Worm (Caenorhabditis elegans) whole organism, L2 larva: Measurements from ENCODE around the gene Y54G11A.19.
A peak's percentile ranks its signal among the peaks of the same experiment; 100 is the strongest.

Experiments
- ZK546.5 ChIP-seq: sonication (generic microtip); optimal IDR thresholded peaks from 2 replicates; lab custom pipeline; 2017; ENCODE audit warnings: missing biosample characterization, missing genetic modification characterization
- dmd-4 ChIP-seq: sonication (generic microtip); optimal IDR thresholded peaks from 2 replicates; lab custom pipeline; 2017; ENCODE audit warnings: missing biosample characterization, missing genetic modification characterization
- elt-3 ChIP-seq: sonication (generic microtip); optimal IDR thresholded peaks from 2 replicates; lab custom pipeline; 2017; ENCODE audit warnings: missing biosample characterization, missing genetic modification characterization
- mdl-1 ChIP-seq, 2 experiments: fragments of 150-350 bp in 1 of 2; sonication (generic microtip) in 1 of 2; optimal IDR thresholded peaks; 2 replicates each; lab custom pipeline; 2017; ENCODE audit warnings: missing biosample characterization in 2 of 2, missing genetic modification characterization in 2 of 2
- unc-39 ChIP-seq: fragments of 150-350 bp; optimal IDR thresholded peaks from 2 replicates; lab custom pipeline; 2014; ENCODE audit warnings: missing biosample characterization, missing genetic modification characterization
- unc-55 ChIP-seq: fragments of 150-350 bp; sonication (generic microtip); optimal IDR thresholded peaks from 3 replicates; lab custom pipeline; 2014; ENCODE audit warnings: missing biosample characterization, missing genetic modification reagents, missing genetic modification characterization

DNA sequence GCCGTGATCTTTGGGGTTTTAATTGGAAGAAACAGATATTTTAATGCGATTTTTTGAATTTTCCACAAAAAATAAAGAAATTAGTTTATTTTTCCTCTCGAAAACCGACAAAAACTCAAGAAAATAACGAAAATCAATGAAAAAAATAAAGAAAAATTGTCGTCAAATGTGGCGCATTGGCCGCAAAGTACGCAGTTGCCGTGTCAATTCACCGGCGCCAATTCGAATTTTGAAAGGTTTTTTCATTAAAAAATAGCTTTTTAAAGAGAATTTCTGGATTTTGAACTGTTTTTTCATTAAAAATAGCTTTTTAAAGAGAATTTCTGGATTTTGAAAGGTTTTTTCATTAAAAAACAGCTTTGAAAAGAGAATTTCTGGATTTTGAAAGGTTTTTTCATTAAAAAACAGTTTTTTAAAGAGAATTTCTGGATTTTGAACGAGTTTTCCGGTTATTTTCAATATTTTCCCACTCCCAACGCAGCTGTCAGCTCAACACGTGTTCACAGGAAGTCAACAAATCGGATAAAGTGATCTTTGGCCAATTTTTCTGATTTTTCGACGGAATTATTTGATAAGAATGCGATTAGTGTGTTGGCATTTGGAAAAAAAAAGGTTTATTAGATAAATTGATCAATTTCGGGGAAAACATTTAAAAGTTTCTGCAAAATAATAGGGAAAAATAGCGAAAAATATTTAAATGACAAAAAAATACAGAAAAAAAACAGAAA is 22.1 kb downstream of the Y54G11A.19 start:
- TF ChIP-seq elt-3 = no peak
- no peak for TF ChIP-seq ZK546.5
- no peak for TF ChIP-seq dmd-4 (tag; lab: Kevin White, UChicago)
- no peak for TF ChIP-seq unc-39 (tag; lab: Kevin White, UChicago)
- TF ChIP-seq mdl-1 (tag; optimal IDR thresholded peaks at IDR 0.05; lab: Kevin White, UChicago) = no peak
- peak; percentile 10 for TF ChIP-seq unc-55
